Fruit fly (Drosophila melanogaster): Measurements from ENCODE around the gene Imp.

The Imp gene

dm6 chrX:10767350-10768005, 56.6 kb downstream of the Imp start (continued):
- TF ChIP-seq Hmr (GFP tag; optimal IDR thresholded peaks at IDR 0.05) (peak; percentile 72), emc (GFP tag; optimal IDR thresholded peaks at IDR 0.05) (peak; percentile 7), CG7786 (GFP tag; optimal IDR thresholded peaks at IDR 0.05) (peak; percentile 77), CG1529 (GFP tag; optimal IDR thresholded peaks at IDR 0.05) (peak; percentile 24), lab (GFP tag; optimal IDR thresholded peaks at IDR 0.05) (peak; percentile 82), trh (GFP tag; optimal IDR thresholded peaks at IDR 0.05) (no peak), Ets97D (GFP tag; optimal IDR thresholded peaks at IDR 0.05) (peak; percentile 11), insv (GFP tag; optimal IDR thresholded peaks at IDR 0.05) (no peak), fd102C (GFP tag; optimal IDR thresholded peaks at IDR 0.05) (no peak), CG4360 (GFP tag; IDR thresholded peaks at IDR 0.05) (peak; percentile 95), stwl (tag; optimal IDR thresholded peaks at IDR 0.05) (no peak), CG13123 (GFP tag; optimal IDR thresholded peaks at IDR 0.05) (no peak), lov (optimal IDR thresholded peaks at IDR 0.05) (no peak), lov (GFP tag; IDR thresholded peaks at IDR 0.05) (no peak), aop (GFP tag; IDR thresholded peaks at IDR 0.05) (no peak), wek (GFP tag; optimal IDR thresholded peaks at IDR 0.05) (no peak), gt (GFP tag; IDR thresholded peaks at IDR 0.05) (no peak), CG7372 (GFP tag; IDR thresholded peaks at IDR 0.05) (peak; percentile 38; the same call in 1 of the 2 replicates), bsh (GFP tag; optimal IDR thresholded peaks at IDR 0.05) (peak; percentile 49 to 73), Hr78 (GFP tag; optimal IDR thresholded peaks at IDR 0.05) (no peak), Antp (GFP tag; optimal IDR thresholded peaks at IDR 0.05) (peak; percentile 78), Blimp-1 (GFP tag; optimal IDR thresholded peaks at IDR 0.05) (peak; percentile 44), lmd (GFP tag; IDR thresholded peaks at IDR 0.05) (peak; percentile 53; the same call in 1 of the 2 replicates), Doc3 (GFP tag; IDR thresholded peaks at IDR 0.05; ENCODE audit: partially characterized antibody) (no peak), lbe (GFP tag; optimal IDR thresholded peaks at IDR 0.05) (no peak), CG14710 (tag; optimal IDR thresholded peaks at IDR 0.05) (no peak), ems (GFP tag; optimal IDR thresholded peaks at IDR 0.05) (peak; percentile 58), gcm2 (GFP tag; optimal IDR thresholded peaks at IDR 0.05) (no peak), CG3838 (GFP tag; optimal IDR thresholded peaks at IDR 0.05) (no peak), Bdp1 (GFP tag; optimal IDR thresholded peaks at IDR 0.05) (no peak), schlank (tag; optimal IDR thresholded peaks at IDR 0.05) (peak; percentile 19), bcd (GFP tag; optimal IDR thresholded peaks at IDR 0.05) (peak; percentile 51), tna (GFP tag; IDR thresholded peaks at IDR 0.05; ENCODE audit: partially characterized antibody) (no peak), dm (GFP tag; optimal IDR thresholded peaks at IDR 0.05) (no peak), Camta (GFP tag; optimal IDR thresholded peaks at IDR 0.05) (no peak), slou (GFP tag; optimal IDR thresholded peaks at IDR 0.05) (no peak), Lpt (GFP tag; optimal IDR thresholded peaks at IDR 0.05) (no peak), CG6765 (GFP tag; optimal IDR thresholded peaks at IDR 0.05) (peak; percentile 71), tup (GFP tag; optimal IDR thresholded peaks at IDR 0.05) (no peak), CG3995 (GFP tag; optimal IDR thresholded peaks at IDR 0.05) (no peak), pzg (GFP tag; optimal IDR thresholded peaks at IDR 0.05) (no peak), NfI (GFP tag; optimal IDR thresholded peaks at IDR 0.05) (peak; percentile 66), hb (GFP tag; IDR thresholded peaks at IDR 0.05; ENCODE audit: partially characterized antibody) (no peak), ase (GFP tag; IDR thresholded peaks at IDR 0.05) (peak; percentile 68; the same call in 2 of the 3 replicates), Eip74EF (GFP tag; optimal IDR thresholded peaks at IDR 0.05) (no peak), bowl (GFP tag; IDR thresholded peaks at IDR 0.05) (no peak), CG4404 (GFP tag; IDR thresholded peaks at IDR 0.05) (no peak), CG17612 (GFP tag; IDR thresholded peaks at IDR 0.05) (no peak), pnt (GFP tag; optimal IDR thresholded peaks at IDR 0.05) (peak; percentile 52), CG6272 (GFP tag; IDR thresholded peaks at IDR 0.05) (peak; percentile 23; the same call in 1 of the 2 replicates)
